Fruit fly (Drosophila melanogaster): ENCODE data around the gene elav.

The elav gene

dm6 chrX:523179-523851 is at the start of gene elav (continued):
- TF ChIP-seq fd102C (GFP tag; optimal IDR thresholded peaks at IDR 0.05) (peak; percentile 96), HLHmδ (GFP tag; optimal IDR thresholded peaks at IDR 0.05) (no peak), ap (GFP tag; IDR thresholded peaks at IDR 0.05) (peak; percentile 96), CG3847 (GFP tag; IDR thresholded peaks at IDR 0.05) (peak; percentile 99), kah (GFP tag; optimal IDR thresholded peaks at IDR 0.05) (peak; percentile 95), ken (GFP tag; IDR thresholded peaks at IDR 0.05) (peak; percentile 97), pros (GFP tag; optimal IDR thresholded peaks at IDR 0.05) (peak; percentile 97), Six4 (GFP tag; optimal IDR thresholded peaks at IDR 0.05) (peak; percentile 98), CG17612 (GFP tag; IDR thresholded peaks at IDR 0.05) (peak; percentile 95), Hey (tag; optimal IDR thresholded peaks at IDR 0.05) (peak; percentile 95), cad (GFP tag; optimal IDR thresholded peaks at IDR 0.05) (peak; percentile 12), Meics (GFP tag; optimal IDR thresholded peaks at IDR 0.05) (peak; percentile 99), unc-4 (GFP tag; IDR thresholded peaks at IDR 0.05; ENCODE audit: partially characterized antibody) (no peak; the same call in 1 of the 2 replicates), cg (GFP tag; optimal IDR thresholded peaks at IDR 0.05) (peak; percentile 33), unpg (GFP tag; optimal IDR thresholded peaks at IDR 0.05) (peak; percentile 98), wdn (GFP tag; IDR thresholded peaks at IDR 0.05) (peak; percentile 96), Mrtf (GFP tag; IDR thresholded peaks at IDR 0.05) (peak; percentile 98), chn (GFP tag; optimal IDR thresholded peaks at IDR 0.05) (peak; percentile 98), cas (GFP tag; IDR thresholded peaks at IDR 0.05) (peak; percentile 96), wor (GFP tag; IDR thresholded peaks at IDR 0.05) (peak; percentile 97), CG7745 (tag; optimal IDR thresholded peaks at IDR 0.05) (peak; percentile 86), btn (GFP tag; optimal IDR thresholded peaks at IDR 0.05) (peak; percentile 68), CG12236 (GFP tag; optimal IDR thresholded peaks at IDR 0.05) (peak; percentile 92), p53 (GFP tag; optimal IDR thresholded peaks at IDR 0.05) (peak; percentile 80), zfh1 (GFP tag; IDR thresholded peaks at IDR 0.05) (peak; percentile 98), B-H1 (GFP tag; IDR thresholded peaks at IDR 0.05) (peak; percentile 96), CG12071 (GFP tag; optimal IDR thresholded peaks at IDR 0.05) (peak; percentile 96), CG13624 (GFP tag; optimal IDR thresholded peaks at IDR 0.05) (peak; percentile 97), bcd (GFP tag; optimal IDR thresholded peaks at IDR 0.05) (peak; percentile 98), psq (GFP tag; optimal IDR thresholded peaks at IDR 0.05) (peak; percentile 95), exex (tag; optimal IDR thresholded peaks at IDR 0.05) (peak; percentile 95), CkIIα-i1 (GFP tag; IDR thresholded peaks at IDR 0.05) (peak; percentile 79), Fer2 (tag; optimal IDR thresholded peaks at IDR 0.05) (peak; percentile 98), CG6689 (GFP tag; IDR thresholded peaks at IDR 0.05) (peak; percentile 98), jigr1 (GFP tag; IDR thresholded peaks at IDR 0.05) (peak; percentile 94), fru (optimal IDR thresholded peaks at IDR 0.05) (peak; percentile 37), seq (GFP tag; IDR thresholded peaks at IDR 0.05) (peak; percentile 99), zfh2 (GFP tag; optimal IDR thresholded peaks at IDR 0.05) (peak; percentile 97), Atf-2 (GFP tag; optimal IDR thresholded peaks at IDR 0.05) (peak; percentile 96), Doc2 (GFP tag; IDR thresholded peaks at IDR 0.05) (peak; percentile 93), CG15601 (tag; optimal IDR thresholded peaks at IDR 0.05) (peak; percentile 98), Asciz (GFP tag; optimal IDR thresholded peaks at IDR 0.05) (peak; percentile 97), ind (GFP tag; optimal IDR thresholded peaks at IDR 0.05) (peak; percentile 98), Tbp (GFP tag; optimal IDR thresholded peaks at IDR 0.05) (no peak), tna (GFP tag; IDR thresholded peaks at IDR 0.05; ENCODE audit: partially characterized antibody) (no peak), vfl (GFP tag; optimal IDR thresholded peaks at IDR 0.05) (peak; percentile 96), CG4730 (GFP tag; IDR thresholded peaks at IDR 0.05) (peak; percentile 97), Lhr (GFP tag; optimal IDR thresholded peaks at IDR 0.05) (peak; percentile 94), Dbx (GFP tag; IDR thresholded peaks at IDR 0.05) (peak; percentile 99), bsh (GFP tag; optimal IDR thresholded peaks at IDR 0.05) (peak; percentile 95 to 99), CG11085 (GFP tag; IDR thresholded peaks at IDR 0.05) (peak; percentile 97)

All from whole organism, embryonic.